Fruit fly (Drosophila melanogaster) whole organism, embryonic: Measurements from ENCODE around the gene Hr96.

ENCODE experiments used
- Asciz ChIP-seq: fragments of 200-800 bp; sonication (Bioruptor generic); optimal IDR thresholded peaks from 2 replicates; lab custom pipeline; 2017; ENCODE audit warnings: missing biosample characterization, mild to moderate bottlenecking, missing genetic modification characterization, missing genetic modification reagents
- C15 ChIP-seq: fragments of 200-800 bp; sonication (Bioruptor generic); IDR thresholded peaks from 3 replicates; pipeline ENCODE4 v1.3.6; 2022; ENCODE audit warnings: missing biosample characterization, missing genetic modification characterization
- CG10366 ChIP-seq: fragments of 200-800 bp; sonication (Bioruptor generic); IDR thresholded peaks from 2 replicates; pipeline ENCODE4 v1.3.6; 2022; ENCODE audit warnings: missing biosample characterization, missing genetic modification characterization
- CG11398 ChIP-seq: fragments of 200-800 bp; sonication (Bioruptor generic); optimal IDR thresholded peaks from 2 replicates; lab custom pipeline; 2016; ENCODE audit warnings: missing biosample characterization, missing genetic modification characterization
- CG12659 ChIP-seq: fragments of 200-800 bp; sonication (Bioruptor generic); optimal IDR thresholded peaks from 3 replicates; lab custom pipeline; 2017; ENCODE audit warnings: mild to moderate bottlenecking, missing biosample characterization, missing genetic modification reagents, missing genetic modification characterization
- CG15479 ChIP-seq: fragments of 200-800 bp; sonication (Bioruptor generic); optimal IDR thresholded peaks from 3 replicates; lab custom pipeline; 2019; ENCODE audit warnings: missing biosample characterization, mild to moderate bottlenecking, missing genetic modification characterization, moderate library complexity
- CG16815 ChIP-seq: fragments of 200-800 bp; sonication (Bioruptor generic); optimal IDR thresholded peaks from 3 replicates; lab custom pipeline; 2017; ENCODE audit warnings: missing biosample characterization, mild to moderate bottlenecking, missing genetic modification characterization
- CG17186 ChIP-seq: fragments of 200-800 bp; sonication (Bioruptor generic); optimal IDR thresholded peaks from 3 replicates; lab custom pipeline; 2017; ENCODE audit warnings: missing biosample characterization, missing genetic modification reagents, missing genetic modification characterization
- CG17359 ChIP-seq: fragments of 200-800 bp; sonication (Bioruptor generic); optimal IDR thresholded peaks from 3 replicates; lab custom pipeline; 2018; ENCODE audit warnings: missing biosample characterization, mild to moderate bottlenecking, missing genetic modification characterization, moderate library complexity
- CG17802 ChIP-seq: fragments of 200-800 bp; sonication (Bioruptor generic); optimal IDR thresholded peaks from 2 replicates; lab custom pipeline; 2018; ENCODE audit warnings: missing biosample characterization, mild to moderate bottlenecking, missing genetic modification characterization, moderate library complexity
- CG32767 ChIP-seq: fragments of 200-800 bp; sonication (Bioruptor generic); IDR thresholded peaks from 2 replicates; pipeline ENCODE4 v1.3.6; 2022; ENCODE audit warnings: missing biosample characterization, missing genetic modification characterization
- CG33557 ChIP-seq: fragments of 200-800 bp; sonication (Bioruptor generic); optimal IDR thresholded peaks from 2 replicates; lab custom pipeline; 2019; ENCODE audit warnings: missing biosample characterization, mild to moderate bottlenecking, missing genetic modification characterization, moderate library complexity
- CG4360 ChIP-seq: fragments of 200-800 bp; sonication (Bioruptor generic); IDR thresholded peaks from 2 replicates; pipeline ENCODE4 v1.3.6; 2022; ENCODE audit warnings: missing biosample characterization, missing genetic modification characterization
- CG5245 ChIP-seq: fragments of 200-800 bp; sonication (Bioruptor generic); optimal IDR thresholded peaks from 3 replicates; lab custom pipeline; 2016; ENCODE audit warnings: missing biosample characterization, missing genetic modification characterization
- CG6654 ChIP-seq: fragments of 200-800 bp; sonication (Bioruptor generic); optimal IDR thresholded peaks from 2 replicates; lab custom pipeline; 2017; ENCODE audit warnings: missing biosample characterization, mild to moderate bottlenecking, missing genetic modification characterization
- CG7556 ChIP-seq: fragments of 200-800 bp; sonication (Bioruptor generic); optimal IDR thresholded peaks from 2 replicates; lab custom pipeline; 2017; ENCODE audit warnings: missing biosample characterization, mild to moderate bottlenecking, missing genetic modification characterization
- CG8089 ChIP-seq: fragments of 200-800 bp; sonication (Bioruptor generic); optimal IDR thresholded peaks from 3 replicates; lab custom pipeline; 2016; ENCODE audit warnings: missing biosample characterization, missing genetic modification characterization
- CG9215 ChIP-seq: fragments of 200-800 bp; sonication (Bioruptor generic); IDR thresholded peaks from 2 replicates; pipeline ENCODE4 v1.3.6; 2022; ENCODE audit warnings: missing biosample characterization, missing genetic modification characterization
- CG9437 ChIP-seq: fragments of 200-800 bp; sonication (Bioruptor generic); optimal IDR thresholded peaks from 2 replicates; lab custom pipeline; 2018; ENCODE audit warnings: missing biosample characterization, mild to moderate bottlenecking, missing genetic modification characterization
- CoRest ChIP-seq: fragments of 200-800 bp; sonication (Bioruptor generic); optimal IDR thresholded peaks from 3 replicates; lab custom pipeline; 2018; ENCODE audit warnings: missing biosample characterization, mild to moderate bottlenecking, missing genetic modification characterization, moderate library complexity
- Deaf1 ChIP-seq: fragments of 200-800 bp; optimal IDR thresholded peaks from 3 replicates; lab custom pipeline; 2019; ENCODE audit warnings: missing biosample characterization, mild to moderate bottlenecking, missing genetic modification characterization, moderate library complexity
- GATAe ChIP-seq: fragments of 200-800 bp; sonication (Bioruptor generic); conservative IDR thresholded peaks from 2 replicates; pipeline ENCODE4 v1.3.6; 2022; ENCODE audit warnings: missing biosample characterization, missing genetic modification characterization
- H2.0 ChIP-seq: fragments of 200-800 bp; sonication (Bioruptor generic); IDR thresholded peaks from 2 replicates; pipeline ENCODE4 v1.3.6; 2022; ENCODE audit warnings: missing biosample characterization, missing genetic modification characterization
- Hmr ChIP-seq: fragments of 200-800 bp; sonication (Bioruptor generic); optimal IDR thresholded peaks from 3 replicates; lab custom pipeline; 2017; ENCODE audit warnings: mild to moderate bottlenecking, missing biosample characterization, missing genetic modification reagents, missing genetic modification characterization
- Kr ChIP-seq: fragments of 200-800 bp; sonication (Bioruptor generic); optimal IDR thresholded peaks from 2 replicates; lab custom pipeline; 2017; ENCODE audit warnings: missing biosample characterization, mild to moderate bottlenecking, missing genetic modification characterization
- Max ChIP-seq: fragments of 200-800 bp; sonication (Bioruptor generic); optimal IDR thresholded peaks from 2 replicates; lab custom pipeline; 2016; ENCODE audit warnings: missing biosample characterization, mild to moderate bottlenecking, missing genetic modification characterization
- Rx ChIP-seq: fragments of 200-800 bp; sonication (Bioruptor generic); IDR thresholded peaks from 2 replicates; pipeline ENCODE4 v1.3.6; 2022; ENCODE audit warnings: missing biosample characterization, missing genetic modification characterization
- Xrp1 ChIP-seq: fragments of 200-800 bp; sonication (Bioruptor generic); IDR thresholded peaks from 2 replicates; pipeline ENCODE4 v1.3.6; 2022; ENCODE audit warnings: missing biosample characterization, missing genetic modification characterization
- ara ChIP-seq: fragments of 200-800 bp; sonication (Bioruptor generic); IDR thresholded peaks from 2 replicates; pipeline ENCODE4 v1.3.6; 2022; ENCODE audit warnings: missing biosample characterization, missing genetic modification characterization
- dysf ChIP-seq: fragments of 200-800 bp; sonication (Bioruptor generic); IDR thresholded peaks from 3 replicates; pipeline ENCODE4 v1.3.6; 2022; ENCODE audit warnings: missing biosample characterization, missing genetic modification characterization
- eve ChIP-seq, 2 experiments: fragments of >200 bp; optimal IDR thresholded peaks; 2 replicates each; lab custom pipeline; 2017; ENCODE audit warnings: missing biosample characterization in 2 of 2, missing genetic modification characterization in 2 of 2
- ewg ChIP-seq: fragments of 200-800 bp; sonication (Bioruptor generic); optimal IDR thresholded peaks from 3 replicates; lab custom pipeline; 2017; ENCODE audit warnings: mild to moderate bottlenecking, missing biosample characterization, missing genetic modification reagents, missing genetic modification characterization
- gfzf ChIP-seq: fragments of 200-800 bp; sonication (Bioruptor generic); optimal IDR thresholded peaks from 2 replicates; lab custom pipeline; 2016; ENCODE audit warnings: missing biosample characterization, mild to moderate bottlenecking, missing genetic modification characterization, moderate library complexity
- gro ChIP-seq: fragments of 200-800 bp; sonication (Bioruptor generic); optimal IDR thresholded peaks from 2 replicates; lab custom pipeline; 2016; ENCODE audit warnings: missing biosample characterization, missing genetic modification characterization
- h ChIP-seq: fragments of >200 bp; optimal IDR thresholded peaks from 2 replicates; lab custom pipeline; 2017
- hb ChIP-seq: fragments of 200-800 bp; sonication (Bioruptor generic); IDR thresholded peaks from 3 replicates; pipeline ENCODE4 v1.3.6; 2022; ENCODE audit warnings: missing biosample characterization, missing genetic modification characterization; ENCODE audit not compliant: partially characterized antibody
- klu ChIP-seq: fragments of 200-800 bp; sonication (Bioruptor generic); IDR thresholded peaks from 2 replicates; pipeline ENCODE4 v1.3.6; 2022; ENCODE audit warnings: missing biosample characterization, missing genetic modification characterization
- kni ChIP-seq: fragments of 200-800 bp; sonication (Bioruptor generic); optimal IDR thresholded peaks from 3 replicates; lab custom pipeline; 2017; ENCODE audit warnings: mild to moderate bottlenecking, missing biosample characterization, missing genetic modification reagents, missing genetic modification characterization
- mirr ChIP-seq: fragments of 200-800 bp; sonication (Bioruptor generic); optimal IDR thresholded peaks from 3 replicates; lab custom pipeline; 2018; ENCODE audit warnings: missing biosample characterization, mild to moderate bottlenecking, missing genetic modification characterization
- nerfin-1 ChIP-seq: fragments of 200-800 bp; sonication (Bioruptor generic); optimal IDR thresholded peaks from 3 replicates; lab custom pipeline; 2019; ENCODE audit warnings: missing biosample characterization, mild to moderate bottlenecking, missing genetic modification characterization, moderate library complexity
- nmo ChIP-seq: fragments of 200-800 bp; sonication (Bioruptor generic); optimal IDR thresholded peaks from 2 replicates; lab custom pipeline; 2018; ENCODE audit warnings: missing biosample characterization, mild to moderate bottlenecking, missing genetic modification characterization, moderate library complexity
- pfk ChIP-seq: fragments of 200-800 bp; sonication (Bioruptor generic); optimal IDR thresholded peaks from 2 replicates; lab custom pipeline; 2018; ENCODE audit warnings: missing biosample characterization, mild to moderate bottlenecking, missing genetic modification characterization, moderate library complexity
- pita ChIP-seq: fragments of 200-800 bp; sonication (Bioruptor generic); optimal IDR thresholded peaks from 2 replicates; lab custom pipeline; 2017; ENCODE audit warnings: missing biosample characterization, mild to moderate bottlenecking, missing genetic modification characterization
- psq ChIP-seq: fragments of 200-800 bp; sonication (Bioruptor generic); optimal IDR thresholded peaks from 2 replicates; lab custom pipeline; 2017; ENCODE audit warnings: missing biosample characterization, missing genetic modification characterization
- pzg ChIP-seq: fragments of 200-800 bp; sonication (Bioruptor generic); optimal IDR thresholded peaks from 3 replicates; lab custom pipeline; 2018; ENCODE audit warnings: missing biosample characterization, mild to moderate bottlenecking, missing genetic modification characterization, moderate library complexity
- ranshi ChIP-seq: fragments of 200-800 bp; sonication (Bioruptor generic); IDR thresholded peaks from 2 replicates; pipeline ENCODE4 v1.3.6; 2022; ENCODE audit warnings: missing biosample characterization, missing genetic modification characterization
- ro ChIP-seq: fragments of 200-800 bp; sonication (Bioruptor generic); IDR thresholded peaks from 2 replicates; pipeline ENCODE4 v1.3.6; 2022; ENCODE audit warnings: missing biosample characterization, missing genetic modification characterization
- slbo ChIP-seq: fragments of 200-800 bp; sonication (Bioruptor generic); IDR thresholded peaks from 2 replicates; pipeline ENCODE4 v1.3.6; 2022; ENCODE audit warnings: missing biosample characterization, missing genetic modification characterization
- ssp ChIP-seq: fragments of 200-800 bp; sonication (Bioruptor generic); IDR thresholded peaks from 2 replicates; pipeline ENCODE4 v1.3.6; 2022; ENCODE audit warnings: missing biosample characterization, missing genetic modification characterization
- zfh2 ChIP-seq: fragments of 200-800 bp; sonication (Bioruptor generic); optimal IDR thresholded peaks from 2 replicates; lab custom pipeline; 2016; ENCODE audit warnings: missing biosample characterization, missing genetic modification characterization

Gene Hr96

DNA sequence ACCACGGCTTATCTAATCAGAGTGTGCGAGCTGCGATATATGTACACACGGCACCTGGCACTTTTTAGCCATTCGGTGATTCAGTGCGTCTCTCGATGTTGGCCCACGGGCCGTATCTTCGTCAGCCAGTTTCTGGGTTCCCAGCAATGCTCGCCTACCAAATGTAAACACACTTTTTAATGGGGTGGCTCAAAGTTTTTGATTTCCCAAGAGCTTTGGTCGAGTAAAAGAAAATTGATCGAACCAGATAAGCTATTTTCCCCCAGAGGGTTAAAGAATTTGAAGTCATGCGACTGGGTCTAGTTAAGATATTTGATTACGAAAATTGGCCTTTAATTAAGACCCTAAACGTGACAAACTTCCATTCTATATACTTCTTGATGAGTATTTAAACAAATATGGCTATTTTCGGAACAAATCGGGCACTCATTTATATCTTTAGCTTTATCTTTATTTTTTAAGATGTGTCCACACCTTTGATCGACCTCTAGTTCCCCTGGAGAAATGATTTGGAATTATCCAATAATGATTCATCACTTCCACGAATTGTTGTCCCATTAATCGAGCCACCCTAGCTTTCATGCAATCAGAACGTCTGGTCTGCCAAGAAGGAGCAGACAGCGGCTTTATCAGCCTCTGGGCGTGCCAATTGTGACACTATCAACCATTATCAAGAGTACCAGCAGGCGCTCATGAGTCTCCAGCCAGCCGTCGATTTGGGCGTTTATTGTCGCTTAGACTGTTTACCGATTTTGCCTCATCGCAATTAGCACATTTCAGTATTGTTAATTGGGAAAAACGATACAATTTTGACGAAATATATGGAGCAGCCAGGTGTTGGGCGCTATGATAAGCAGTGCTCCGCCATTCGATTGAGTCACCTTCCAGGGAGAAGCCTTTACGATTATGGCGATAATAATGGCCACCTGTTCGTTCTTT, 2.5 kb downstream of the Hr96 start (continued):
- TF ChIP-seq ewg (GFP tag; lab: Kevin White, UChicago) (no peak), CG9437 (GFP tag; lab: Kevin White, UChicago) (peak; percentile 61), CG12659 (GFP tag; lab: Kevin White, UChicago) (peak; percentile 68), pfk (GFP tag; lab: Kevin White, UChicago) (peak; percentile 10), Hmr (no peak), Deaf1 (no peak), ssp (GFP tag; lab: Robert Waterston, UW) (no peak), CG32767 (GFP tag; lab: Robert Waterston, UW) (no peak), slbo (GFP tag; lab: Robert Waterston, UW) (peak; percentile 26; the same call in 1 of the 2 replicates), ara (GFP tag; lab: Robert Waterston, UW) (no peak), nerfin-1 (tag; lab: Kevin White, UChicago) (peak; percentile 11), CoRest (tag; lab: Kevin White, UChicago) (no peak), pzg (GFP tag; lab: Kevin White, UChicago) (no peak), CG10366 (no peak), ranshi (GFP tag; lab: Robert Waterston, UW) (no peak), Asciz (GFP tag; lab: Kevin White, UChicago) (peak; percentile 13), kni (GFP tag; lab: Kevin White, UChicago) (no peak), klu (GFP tag; lab: Robert Waterston, UW) (no peak), C15 (GFP tag; lab: Robert Waterston, UW) (no peak), CG9215 (GFP tag; lab: Robert Waterston, UW) (0 out of 2 replicates have a peak, but pooled peaks have one; percentile 21), CG15479 (GFP tag; lab: Kevin White, UChicago) (no peak), CG33557 (GFP tag; lab: Kevin White, UChicago) (no peak), h (lab: Kevin White, UChicago) (no peak), gro (GFP tag; lab: Kevin White, UChicago) (no peak), pita (GFP tag; lab: Kevin White, UChicago) (no peak), nmo (no peak), CG17186 (GFP tag; lab: Kevin White, UChicago) (no peak), CG8089 (no peak), Kr (GFP tag; lab: Kevin White, UChicago) (no peak), CG11398 (GFP tag; lab: Kevin White, UChicago) (no peak), H2.0 (GFP tag; lab: Robert Waterston, UW) (no peak), mirr (GFP tag; lab: Kevin White, UChicago) (peak; percentile 84), CG5245 (GFP tag; lab: Kevin White, UChicago) (no peak), CG16815 (GFP tag; lab: Kevin White, UChicago) (no peak), CG7556 (GFP tag; lab: Kevin White, UChicago) (no peak), gfzf (GFP tag; lab: Kevin White, UChicago) (no peak), hb (GFP tag; lab: Robert Waterston, UW) (no peak), GATAe (GFP tag; lab: Robert Waterston, UW) (peak; percentile 76), ro (no peak), zfh2 (GFP tag; lab: Kevin White, UChicago) (peak; percentile 10), Xrp1 (GFP tag; lab: Robert Waterston, UW) (no peak), psq (GFP tag; lab: Kevin White, UChicago) (no peak), CG17802 (no peak), dysf (peak; percentile 52; the same call in 2 of the 3 replicates), Rx (no peak), CG17359 (tag; lab: Kevin White, UChicago) (no peak), Max (no peak), CG4360 (GFP tag; lab: Robert Waterston, UW) (no peak), eve (GFP tag; optimal IDR thresholded peaks at IDR 0.05; lab: Kevin White, UChicago) (no peak), CG6654 (GFP tag; lab: Kevin White, UChicago) (no peak)
